Worm (Caenorhabditis elegans): ENCODE data around the gene sucl-1.

ce11 chrX:14751911-14752310 is 1.9 kb upstream of the sucl-1 start, which contains the start of gene C05G5.3:
- TF ChIP-seq ama-1 (optimal IDR thresholded peaks at IDR 0.05) = no peak
- no peak for TF ChIP-seq tbx-11 (GFP tag; IDR thresholded peaks at IDR 0.05)
- TF ChIP-seq scrt-1 (GFP tag; IDR thresholded peaks at IDR 0.05) = no peak
- no peak for TF ChIP-seq sea-1 (GFP tag; conservative IDR thresholded peaks at IDR 0.05)
- no peak for TF ChIP-seq hnd-1 (tag; optimal IDR thresholded peaks at IDR 0.05)
- TF ChIP-seq hmg-4 (GFP tag; optimal IDR thresholded peaks at IDR 0.05) = no peak
- TF ChIP-seq ceh-13 (GFP tag; optimal IDR thresholded peaks at IDR 0.05) = no peak
- TF ChIP-seq flt-1 (GFP tag; IDR thresholded peaks at IDR 0.05) = no peak
- no peak for TF ChIP-seq pes-1 (GFP tag; IDR thresholded peaks at IDR 0.05)
- TF ChIP-seq aly-1 (tag; optimal IDR thresholded peaks at IDR 0.05) = no peak
